Worm (Caenorhabditis elegans): ENCODE data around the gene zig-8.

ce11 chrIII:13160636-13161035 lies 41.0 kb downstream of the zig-8 start:
- no peak for TF ChIP-seq unc-39 (tag; optimal IDR thresholded peaks at IDR 0.05)
- TF ChIP-seq mdl-1 (tag; optimal IDR thresholded peaks at IDR 0.05) = no peak
- TF ChIP-seq nhr-11 (tag; optimal IDR thresholded peaks at IDR 0.05) = no peak

All from whole organism, L2 larva.